Worm (Caenorhabditis elegans) whole organism, L1 larva: ENCODE measurements around the gene C14A4.8.

Experiments used
- C16A3.4 ChIP-seq: fragments of 150-350 bp; optimal IDR thresholded peaks from 2 replicates; lab custom pipeline; 2014; ENCODE audit warnings: missing biosample characterization, missing genetic modification characterization
- C34B4.2 ChIP-seq: sonication (generic microtip); optimal IDR thresholded peaks from 2 replicates; lab custom pipeline; 2017; ENCODE audit warnings: mild to moderate bottlenecking, missing genetic modification characterization, missing compliant biosample characterization
- F16B12.6 ChIP-seq: fragments of 150-350 bp; optimal IDR thresholded peaks from 2 replicates; lab custom pipeline; 2014; ENCODE audit warnings: missing biosample characterization, missing genetic modification characterization
- Y116A8C.19 ChIP-seq: sonication (generic microtip); optimal IDR thresholded peaks from 2 replicates; lab custom pipeline; 2016; ENCODE audit warnings: missing compliant biosample characterization, missing genetic modification characterization, borderline replicate concordance
- aha-1 ChIP-seq: fragments of 150-350 bp; optimal IDR thresholded peaks from 2 replicates; lab custom pipeline; 2014; ENCODE audit warnings: missing biosample characterization, missing genetic modification characterization
- alr-1 ChIP-seq: fragments of 200-800 bp; sonication (Bioruptor generic); optimal IDR thresholded peaks from 2 replicates; lab custom pipeline; 2018; ENCODE audit warnings: borderline replicate concordance, mild to moderate bottlenecking, missing genetic modification characterization, missing compliant biosample characterization
- aly-2 ChIP-seq: fragments of 150-350 bp; optimal IDR thresholded peaks from 2 replicates; lab custom pipeline; 2014; ENCODE audit warnings: missing biosample characterization, missing genetic modification characterization
- blmp-1 ChIP-seq: fragments of 150-350 bp; optimal IDR thresholded peaks from 2 replicates; lab custom pipeline; 2014; ENCODE audit warnings: missing biosample characterization, missing genetic modification characterization
- ceh-63 ChIP-seq: fragments of 200-800 bp; sonication (Bioruptor generic); optimal IDR thresholded peaks from 2 replicates; lab custom pipeline; 2018; ENCODE audit warnings: mild to moderate bottlenecking, missing genetic modification characterization, missing compliant biosample characterization
- ceh-8 ChIP-seq: fragments of 200-800 bp; sonication (Bioruptor generic); optimal IDR thresholded peaks from 2 replicates; lab custom pipeline; 2018; ENCODE audit warnings: mild to moderate bottlenecking, missing genetic modification characterization, moderate library complexity, missing compliant biosample characterization
- ceh-88 ChIP-seq: fragments of 200-800 bp; sonication (Bioruptor generic); IDR thresholded peaks from 2 replicates; pipeline ENCODE4 v1.3.6; 2022; ENCODE audit warnings: missing genetic modification characterization, missing compliant biosample characterization
- ceh-90 ChIP-seq: sonication (generic microtip); optimal IDR thresholded peaks from 2 replicates; lab custom pipeline; 2016; ENCODE audit warnings: missing genetic modification characterization, missing compliant biosample characterization
- efl-1 ChIP-seq, 4 experiments: fragments of 150-350 bp; optimal IDR thresholded peaks in 3 of 4; peaks in 1 of 4; 1 replicate in 1 of 4; 2 replicates in 3 of 4; lab custom pipeline; 2014; ENCODE audit warnings: missing biosample characterization in 2 of 4, missing genetic modification characterization in 2 of 4, missing genetic modification reagents in 2 of 4
- efl-3 ChIP-seq: fragments of 200-800 bp; sonication (Bioruptor generic); optimal IDR thresholded peaks from 2 replicates; lab custom pipeline; 2018; ENCODE audit warnings: mild to moderate bottlenecking, missing genetic modification characterization, missing compliant biosample characterization
- egl-27 ChIP-seq, 2 experiments: fragments of 150-350 bp in 1 of 2; sonication (generic microtip); optimal IDR thresholded peaks; 3 replicates each; lab custom pipeline; 2017 to 2018; ENCODE audit warnings: missing biosample characterization in 2 of 2, missing genetic modification characterization in 2 of 2, missing genetic modification reagents in 2 of 2
- elt-3 ChIP-seq, 6 experiments: fragments of 150-350 bp in 1 of 6; sonication (generic microtip); optimal IDR thresholded peaks; 2 replicates each; lab custom pipeline; 2017 to 2018; ENCODE audit warnings: missing biosample characterization in 6 of 6, missing genetic modification characterization in 6 of 6, inconsistent platforms in 1 of 6
- ets-5 ChIP-seq: fragments of 200-800 bp; sonication (Bioruptor generic); IDR thresholded peaks from 2 replicates; pipeline ENCODE4 v1.3.6; 2022; ENCODE audit warnings: missing genetic modification characterization, missing compliant biosample characterization
- fkh-8 ChIP-seq: sonication (generic microtip); optimal IDR thresholded peaks from 2 replicates; lab custom pipeline; 2016; ENCODE audit warnings: mild to moderate bottlenecking, missing genetic modification characterization, missing compliant biosample characterization
- hlh-17 ChIP-seq: fragments of 200-800 bp; sonication (Bioruptor generic); optimal IDR thresholded peaks from 2 replicates; lab custom pipeline; 2018; ENCODE audit warnings: missing genetic modification characterization, mild to moderate bottlenecking, missing compliant biosample characterization, moderate library complexity, borderline replicate concordance
- hlh-4 ChIP-seq: sonication (generic microtip); optimal IDR thresholded peaks from 2 replicates; lab custom pipeline; 2016; ENCODE audit warnings: mild to moderate bottlenecking, missing genetic modification characterization, missing compliant biosample characterization
- hpl-2 ChIP-seq: fragments of 150-350 bp; optimal IDR thresholded peaks from 2 replicates; lab custom pipeline; 2014; ENCODE audit warnings: missing biosample characterization, missing genetic modification reagents, missing genetic modification characterization
- jun-1 ChIP-seq: fragments of 150-350 bp; optimal IDR thresholded peaks from 2 replicates; lab custom pipeline; 2014; ENCODE audit warnings: missing biosample characterization, missing genetic modification reagents, missing genetic modification characterization
- lin-13 ChIP-seq: fragments of 150-350 bp; optimal IDR thresholded peaks from 2 replicates; lab custom pipeline; 2014; ENCODE audit warnings: missing biosample characterization, missing genetic modification reagents, missing genetic modification characterization
- lin-14 ChIP-seq: fragments of 200-800 bp; sonication (Bioruptor generic); optimal IDR thresholded peaks from 2 replicates; lab custom pipeline; 2018; ENCODE audit warnings: mild to moderate bottlenecking, missing genetic modification characterization, moderate library complexity, missing compliant biosample characterization
- lin-39 ChIP-seq: fragments of 150-350 bp; optimal IDR thresholded peaks from 2 replicates; lab custom pipeline; 2014; ENCODE audit warnings: missing biosample characterization, missing genetic modification reagents, missing genetic modification characterization
- mef-2 ChIP-seq: fragments of 150-350 bp; optimal IDR thresholded peaks from 2 replicates; lab custom pipeline; 2014; ENCODE audit warnings: missing biosample characterization, missing genetic modification characterization
- nhr-11 ChIP-seq: fragments of 150-350 bp; optimal IDR thresholded peaks from 2 replicates; lab custom pipeline; 2014; ENCODE audit warnings: missing biosample characterization, missing genetic modification characterization
- nhr-19 ChIP-seq: fragments of 200-800 bp; sonication (Bioruptor generic); conservative IDR thresholded peaks from 2 replicates; pipeline ENCODE4 v1.3.6; 2022; ENCODE audit warnings: missing genetic modification characterization, missing compliant biosample characterization
- nhr-237 ChIP-seq: fragments of 150-350 bp; optimal IDR thresholded peaks from 2 replicates; lab custom pipeline; 2014; ENCODE audit warnings: missing biosample characterization, missing genetic modification characterization
- nhr-47 ChIP-seq: sonication (generic microtip); optimal IDR thresholded peaks from 2 replicates; lab custom pipeline; 2016; ENCODE audit warnings: mild to moderate bottlenecking, missing genetic modification characterization, moderate library complexity, missing compliant biosample characterization
- nhr-71 ChIP-seq: sonication (generic microtip); optimal IDR thresholded peaks from 2 replicates; lab custom pipeline; 2016; ENCODE audit warnings: mild to moderate bottlenecking, missing genetic modification characterization, moderate library complexity, missing compliant biosample characterization
- nhr-77 ChIP-seq: fragments of 150-350 bp; optimal IDR thresholded peaks from 2 replicates; lab custom pipeline; 2014; ENCODE audit warnings: missing biosample characterization, missing genetic modification characterization
- nhr-84 ChIP-seq: sonication (generic microtip); optimal IDR thresholded peaks from 2 replicates; lab custom pipeline; 2017; ENCODE audit warnings: missing biosample characterization, missing genetic modification characterization
- nhr-90 ChIP-seq: sonication (generic microtip); optimal IDR thresholded peaks from 2 replicates; lab custom pipeline; 2016; ENCODE audit warnings: mild to moderate bottlenecking, missing genetic modification characterization, missing compliant biosample characterization; ENCODE audit not compliant: poor library complexity
- skn-1 ChIP-seq: fragments of 150-350 bp; optimal IDR thresholded peaks from 2 replicates; lab custom pipeline; 2014; ENCODE audit warnings: missing biosample characterization, missing genetic modification characterization
- snu-23 ChIP-seq: sonication (generic microtip); optimal IDR thresholded peaks from 2 replicates; lab custom pipeline; 2016; ENCODE audit warnings: missing genetic modification characterization, missing compliant biosample characterization
- sox-4 ChIP-seq: sonication (generic microtip); optimal IDR thresholded peaks from 2 replicates; lab custom pipeline; 2016; ENCODE audit warnings: missing genetic modification characterization, missing compliant biosample characterization
- sup-37 ChIP-seq: fragments of 200-800 bp; sonication (Bioruptor generic); optimal IDR thresholded peaks from 2 replicates; lab custom pipeline; 2018; ENCODE audit warnings: mild to moderate bottlenecking, missing genetic modification characterization, missing compliant biosample characterization
- swsn-7 ChIP-seq: sonication (generic microtip); optimal IDR thresholded peaks from 2 replicates; lab custom pipeline; 2016; ENCODE audit warnings: missing genetic modification characterization, missing compliant biosample characterization
- tlp-1 ChIP-seq: fragments of 150-350 bp; optimal IDR thresholded peaks from 2 replicates; lab custom pipeline; 2014; ENCODE audit warnings: missing biosample characterization, missing genetic modification characterization
- unc-98 ChIP-seq: fragments of 200-800 bp; sonication (Bioruptor generic); IDR thresholded peaks from 2 replicates; pipeline ENCODE4 v1.3.6; 2022; ENCODE audit warnings: missing genetic modification characterization, missing compliant biosample characterization
- xbp-1 ChIP-seq: sonication (generic microtip); optimal IDR thresholded peaks from 2 replicates; lab custom pipeline; 2016; ENCODE audit warnings: missing genetic modification characterization, missing compliant biosample characterization
- zag-1 ChIP-seq: fragments of 150-350 bp; optimal IDR thresholded peaks from 2 replicates; lab custom pipeline; 2014; ENCODE audit warnings: missing biosample characterization, missing genetic modification characterization
- zip-4 ChIP-seq: fragments of 200-800 bp; sonication (Bioruptor generic); optimal IDR thresholded peaks from 2 replicates; lab custom pipeline; 2018; ENCODE audit warnings: mild to moderate bottlenecking, missing genetic modification characterization, moderate library complexity, missing compliant biosample characterization

The C14A4.8 gene

DNA sequence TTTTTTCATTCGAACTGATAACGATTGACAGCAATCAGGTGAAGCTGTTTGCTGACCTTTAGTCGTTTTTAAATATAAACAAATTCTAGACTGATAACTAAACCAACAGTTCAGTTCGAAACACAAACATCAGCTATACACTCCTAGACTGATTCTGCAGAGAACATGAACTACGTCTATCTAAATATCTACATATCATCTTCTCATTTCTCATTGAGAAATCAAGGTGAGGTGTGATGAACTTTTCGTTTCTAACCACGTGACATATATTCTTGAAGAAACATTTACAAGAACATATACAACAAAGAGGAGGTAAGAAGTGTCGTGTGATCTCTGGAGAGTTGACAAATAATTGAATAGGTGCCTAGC is 40.7 kb downstream of the C14A4.8 start (continued):
- TF ChIP-seq tlp-1, result no peak
- peak; percentile 11 for TF ChIP-seq lin-13
- no peak for TF ChIP-seq hpl-2 (GFP tag; lab: Kevin White, UChicago)
- no peak for TF ChIP-seq aha-1 (tag; lab: Kevin White, UChicago)
- TF ChIP-seq efl-1 (optimal IDR thresholded peaks at IDR 0.05; lab: Kevin White, UChicago), result peak in 1 of 2 experiments; percentile 26
- TF ChIP-seq efl-1 (GFP tag; optimal IDR thresholded peaks at IDR 0.05 in 1 of 2; lab: Kevin White, UChicago), result peak in 1 of 2 experiments; percentile 31
- peak in 2 of 6 experiments; percentile 44 to 85 for TF ChIP-seq elt-3 (tag; optimal IDR thresholded peaks at IDR 0.05; lab: Kevin White, UChicago)
- peak; percentile 30 for TF ChIP-seq xbp-1
- TF ChIP-seq lin-39 (tag; lab: Kevin White, UChicago), result no peak
- no peak for TF ChIP-seq hlh-4 (tag; lab: Kevin White, UChicago)
- TF ChIP-seq lin-14 (GFP tag; lab: Kevin White, UChicago), result peak; percentile 79
- TF ChIP-seq nhr-11 (tag; lab: Kevin White, UChicago), result no peak
- peak; percentile 78 for TF ChIP-seq snu-23 (GFP tag; lab: Kevin White, UChicago)
- no peak for TF ChIP-seq F16B12.6
- TF ChIP-seq swsn-7 (tag; lab: Kevin White, UChicago), result peak; percentile 37
- peak; percentile 79 for TF ChIP-seq blmp-1 (tag; lab: Kevin White, UChicago)
- TF ChIP-seq ceh-88 (GFP tag; lab: Robert Waterston, UW), result no peak
- no peak for TF ChIP-seq mef-2 (tag; lab: Kevin White, UChicago)
- no peak for TF ChIP-seq unc-98 (GFP tag; lab: Robert Waterston, UW)
- no peak for TF ChIP-seq hlh-17 (GFP tag; lab: Kevin White, UChicago)
- TF ChIP-seq jun-1 (tag; lab: Kevin White, UChicago), result no peak
- TF ChIP-seq ceh-90 (tag; lab: Kevin White, UChicago), result no peak
- TF ChIP-seq nhr-47, result peak; percentile 41
- TF ChIP-seq alr-1 (tag; lab: Kevin White, UChicago), result no peak
- no peak for TF ChIP-seq Y116A8C.19 (tag; lab: Kevin White, UChicago)
- no peak for TF ChIP-seq nhr-77 (tag; lab: Kevin White, UChicago)
- peak; percentile 51 for TF ChIP-seq C16A3.4 (tag; lab: Kevin White, UChicago)
- TF ChIP-seq C34B4.2, result no peak
- peak; percentile 73 for TF ChIP-seq skn-1 (tag; lab: Kevin White, UChicago)
- TF ChIP-seq ceh-8 (GFP tag; lab: Kevin White, UChicago), result no peak
- no peak for TF ChIP-seq zip-4
- peak; percentile 92 for TF ChIP-seq nhr-71
- TF ChIP-seq nhr-90 (tag; lab: Kevin White, UChicago), result peak; percentile 72
- TF ChIP-seq nhr-237 (tag; lab: Kevin White, UChicago), result no peak
- no peak for TF ChIP-seq ceh-63
- TF ChIP-seq nhr-19 (GFP tag; lab: Robert Waterston, UW), result peak; percentile 75
- TF ChIP-seq fkh-8, result peak; percentile 8
- no peak for TF ChIP-seq ets-5 (GFP tag; lab: Robert Waterston, UW)
- TF ChIP-seq sox-4 (tag; lab: Kevin White, UChicago), result no peak
- no peak for TF ChIP-seq egl-27 (tag; optimal IDR thresholded peaks at IDR 0.05; lab: Kevin White, UChicago)
- no peak for TF ChIP-seq aly-2 (tag; lab: Kevin White, UChicago)
- TF ChIP-seq nhr-84 (tag; lab: Kevin White, UChicago), result no peak
- TF ChIP-seq sup-37 (GFP tag; lab: Kevin White, UChicago), result no peak
- TF ChIP-seq efl-3 (GFP tag; lab: Kevin White, UChicago), result no peak
- TF ChIP-seq zag-1 (tag; lab: Kevin White, UChicago), result no peak
